Worm (Caenorhabditis elegans) whole organism, L4 larva: ENCODE data around the gene zipt-15.

Experiments used
- ctbp-1 ChIP-seq: fragments of 200-800 bp; sonication (Bioruptor generic); IDR thresholded peaks from 2 replicates; pipeline ENCODE4 v1.3.6; 2022; ENCODE audit warnings: missing genetic modification reagents, missing genetic modification characterization, missing compliant biosample characterization
- dmd-6 ChIP-seq: fragments of 200-800 bp; sonication (Bioruptor generic); IDR thresholded peaks from 2 replicates; pipeline ENCODE4 v1.3.6; 2022; ENCODE audit warnings: missing genetic modification reagents, missing genetic modification characterization, missing compliant biosample characterization
- egl-43 ChIP-seq: fragments of 200-800 bp; sonication (Bioruptor generic); IDR thresholded peaks from 2 replicates; pipeline ENCODE4 v1.3.6; 2022; ENCODE audit warnings: missing genetic modification reagents, missing genetic modification characterization, missing compliant biosample characterization
- nhr-111 ChIP-seq: fragments of 200-800 bp; sonication (Bioruptor generic); optimal IDR thresholded peaks from 2 replicates; lab custom pipeline; 2018; ENCODE audit warnings: mild to moderate bottlenecking, missing genetic modification characterization, missing compliant biosample characterization
- nhr-48 ChIP-seq: sonication (generic microtip); optimal IDR thresholded peaks from 2 replicates; lab custom pipeline; 2016; ENCODE audit warnings: mild to moderate bottlenecking, missing genetic modification characterization, missing compliant biosample characterization
- nhr-76 ChIP-seq: fragments of 150-350 bp; optimal IDR thresholded peaks from 2 replicates; lab custom pipeline; 2014; ENCODE audit warnings: missing biosample characterization, missing genetic modification characterization
- snpc-4 ChIP-seq: fragments of 150-350 bp; optimal IDR thresholded peaks from 2 replicates; lab custom pipeline; 2014; ENCODE audit warnings: missing biosample characterization, missing genetic modification characterization
- unc-130 ChIP-seq: sonication (generic microtip); optimal IDR thresholded peaks from 2 replicates; lab custom pipeline; 2016; ENCODE audit warnings: missing genetic modification reagents, missing genetic modification characterization, missing compliant biosample characterization
- unc-62 ChIP-seq, 3 experiments: fragments of 150-350 bp in 1 of 3; sonication (generic microtip); optimal IDR thresholded peaks in 2 of 3; peaks in 1 of 3; 1 replicate in 1 of 3; 2 replicates in 2 of 3; lab custom pipeline; 2014 to 2017; ENCODE audit warnings: missing biosample characterization in 3 of 3, missing genetic modification characterization in 3 of 3, missing genetic modification reagents in 3 of 3, missing genotype in 1 of 3
- zip-11 ChIP-seq: fragments of 200-800 bp; sonication (Bioruptor generic); IDR thresholded peaks from 2 replicates; pipeline ENCODE4 v1.3.6; 2022; ENCODE audit warnings: missing genetic modification characterization, missing compliant biosample characterization
- ztf-11 ChIP-seq: fragments of 150-350 bp; optimal IDR thresholded peaks from 2 replicates; lab custom pipeline; 2014; ENCODE audit warnings: missing biosample characterization, missing genetic modification characterization

DNA sequence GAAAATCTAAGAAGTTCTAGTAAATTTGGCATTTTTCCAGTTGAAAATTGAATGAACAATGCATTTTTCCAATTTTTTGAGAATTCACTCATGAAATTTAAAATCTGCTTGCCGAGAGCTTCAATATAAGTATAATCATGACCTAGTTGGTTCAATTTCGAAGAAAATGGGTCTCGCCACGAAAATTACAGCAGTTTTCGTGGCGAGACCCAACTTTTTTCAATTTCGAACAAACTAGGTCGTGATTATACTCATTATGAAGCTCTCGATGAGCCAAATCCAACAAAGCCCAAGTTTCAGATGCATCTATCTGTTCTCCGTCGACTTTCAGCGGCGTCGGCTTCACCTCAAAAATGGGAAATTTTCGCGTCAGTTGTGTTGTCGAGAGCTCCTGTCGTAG lies 24.2 kb downstream of the zipt-15 start, which contains the start of gene mrpl-46:
- no peak for TF ChIP-seq unc-62 (GFP tag; optimal IDR thresholded peaks at IDR 0.05 in 1 of 2; lab: Kevin White, UChicago)
- TF ChIP-seq unc-62 (tag; optimal IDR thresholded peaks at IDR 0.05; lab: Kevin White, UChicago), result no peak
- no peak for TF ChIP-seq nhr-48 (tag; lab: Kevin White, UChicago)
- no peak for TF ChIP-seq dmd-6 (GFP tag; lab: Robert Waterston, UW)
- no peak for TF ChIP-seq zip-11 (GFP tag; lab: Robert Waterston, UW)
- no peak for TF ChIP-seq nhr-76
- no peak for TF ChIP-seq snpc-4 (tag; lab: Kevin White, UChicago)
- TF ChIP-seq egl-43 (GFP tag; lab: Robert Waterston, UW), result no peak
- TF ChIP-seq ztf-11 (tag; lab: Kevin White, UChicago), result no peak
- no peak for TF ChIP-seq unc-130 (GFP tag; lab: Kevin White, UChicago)
- no peak for TF ChIP-seq nhr-111 (GFP tag; lab: Kevin White, UChicago)
- no peak for TF ChIP-seq ctbp-1
